Fruit fly (Drosophila melanogaster) whole organism, wandering third instar larva: ENCODE results near the gene sra.

Source experiments
- Dif ChIP-seq: fragments of 200-275, 200-300 bp; sonication (Bioruptor generic); optimal IDR thresholded peaks from 2 replicates; lab custom pipeline; 2018; ENCODE audit warnings: missing biosample characterization, missing genetic modification characterization; ENCODE audit not compliant: partially characterized antibody
- HLH106 ChIP-seq: fragments of 200-800 bp; optimal IDR thresholded peaks from 3 replicates; lab custom pipeline; 2019; ENCODE audit warnings: missing biosample characterization, mild to moderate bottlenecking, missing genetic modification characterization, moderate library complexity
- Hr78 ChIP-seq: fragments of >200 bp; optimal IDR thresholded peaks from 2 replicates; lab custom pipeline; 2017; ENCODE audit warnings: missing biosample characterization, missing genetic modification characterization
- Mio ChIP-seq: sonication (Bioruptor generic); optimal IDR thresholded peaks from 2 replicates; lab custom pipeline; 2016; ENCODE audit warnings: missing biosample characterization, missing genetic modification characterization
- OdsH ChIP-seq: fragments of 200-800 bp; sonication (Bioruptor generic); optimal IDR thresholded peaks from 2 replicates; lab custom pipeline; 2016; ENCODE audit warnings: missing biosample characterization, mild to moderate bottlenecking, missing genetic modification characterization
- foxo ChIP-seq, 2 experiments: fragments of 200-800 bp; sonication (Bioruptor generic); optimal IDR thresholded peaks; 2 replicates in 1 of 2; 3 replicates in 1 of 2; lab custom pipeline; 2016 to 2017; ENCODE audit warnings: missing biosample characterization in 2 of 2, missing genetic modification characterization in 2 of 2
- jim ChIP-seq: fragments of 175-275, 200-325 bp; sonication (Bioruptor generic); optimal IDR thresholded peaks from 2 replicates; lab custom pipeline; 2016; ENCODE audit warnings: missing biosample characterization, mild to moderate bottlenecking, missing genetic modification characterization
- lola ChIP-seq: fragments of >200 bp; optimal IDR thresholded peaks from 2 replicates; lab custom pipeline; 2017; ENCODE audit warnings: missing biosample characterization, missing genetic modification characterization
- pan ChIP-seq: fragments of >200 bp; optimal IDR thresholded peaks from 2 replicates; lab custom pipeline; 2017
- psq ChIP-seq: fragments of 200-800 bp; sonication (Bioruptor generic); optimal IDR thresholded peaks from 3 replicates; lab custom pipeline; 2017; ENCODE audit warnings: missing biosample characterization, mild to moderate bottlenecking, missing genetic modification characterization, moderate library complexity
- usp ChIP-seq: fragments of >200 bp; optimal IDR thresholded peaks from 2 replicates; lab custom pipeline; 2017; ENCODE audit warnings: missing biosample characterization, missing genetic modification characterization
- woc ChIP-seq: sonication (Bioruptor generic); optimal IDR thresholded peaks from 2 replicates; lab custom pipeline; 2016; ENCODE audit warnings: missing biosample characterization, mild to moderate bottlenecking, missing genetic modification characterization

- TF ChIP-seq pan (lab: Kevin White, UChicago): no peak
- TF ChIP-seq Hr78 (GFP tag; lab: Kevin White, UChicago): no peak
- TF ChIP-seq Mio: no peak
- TF ChIP-seq foxo (GFP tag; optimal IDR thresholded peaks at IDR 0.05; lab: Kevin White, UChicago): no peak
- no peak for TF ChIP-seq lola (GFP tag; lab: Kevin White, UChicago)
- no peak for TF ChIP-seq jim
- TF ChIP-seq OdsH: no peak
- no peak for TF ChIP-seq woc (GFP tag; lab: Kevin White, UChicago)
- TF ChIP-seq HLH106: no peak
- TF ChIP-seq usp (GFP tag; lab: Kevin White, UChicago): no peak
- TF ChIP-seq psq (GFP tag; lab: Kevin White, UChicago): peak; percentile 34
- TF ChIP-seq Dif (GFP tag; lab: Kevin White, UChicago): no peak
These were observed 58.7 kb downstream of the sra start for dm6 chr3R:16245298-16246098.
